Fruit fly (Drosophila melanogaster) whole organism, wandering third instar larva: ENCODE measurements around the gene Xpac.

ENCODE experiments used
- Abd-B ChIP-seq: fragments of >200 bp; optimal IDR thresholded peaks from 2 replicates; lab custom pipeline; 2017; ENCODE audit warnings: missing biosample characterization, missing genetic modification characterization
- CG32264 ChIP-seq: fragments of 200-800 bp; sonication (Bioruptor generic); optimal IDR thresholded peaks from 2 replicates; lab custom pipeline; 2016; ENCODE audit warnings: missing biosample characterization, missing genetic modification characterization
- CG9705 ChIP-seq: fragments of 200-800 bp; sonication (Bioruptor generic); optimal IDR thresholded peaks from 2 replicates; lab custom pipeline; 2018; ENCODE audit warnings: missing biosample characterization, mild to moderate bottlenecking, missing genetic modification characterization
- CrebA ChIP-seq: fragments of 200-800 bp; sonication (Bioruptor generic); optimal IDR thresholded peaks from 2 replicates; lab custom pipeline; 2016; ENCODE audit warnings: missing biosample characterization, mild to moderate bottlenecking, missing genetic modification characterization, borderline replicate concordance
- Dfd ChIP-seq: fragments of >200 bp; optimal IDR thresholded peaks from 2 replicates; lab custom pipeline; 2017; ENCODE audit warnings: missing biosample characterization, missing genetic modification characterization
- Dif ChIP-seq: fragments of 200-275, 200-300 bp; sonication (Bioruptor generic); optimal IDR thresholded peaks from 2 replicates; lab custom pipeline; 2018; ENCODE audit warnings: missing biosample characterization, missing genetic modification characterization; ENCODE audit not compliant: partially characterized antibody
- GATAd ChIP-seq: sonication (Bioruptor generic); optimal IDR thresholded peaks from 2 replicates; lab custom pipeline; 2016; ENCODE audit warnings: missing biosample characterization, missing genetic modification characterization
- HLH106 ChIP-seq: fragments of 200-800 bp; optimal IDR thresholded peaks from 3 replicates; lab custom pipeline; 2019; ENCODE audit warnings: missing biosample characterization, mild to moderate bottlenecking, missing genetic modification characterization, moderate library complexity
- Hnf4 ChIP-seq: fragments of 200-800 bp; sonication (Bioruptor generic); optimal IDR thresholded peaks from 2 replicates; lab custom pipeline; 2016; ENCODE audit warnings: missing biosample characterization, mild to moderate bottlenecking, missing genetic modification characterization
- Hr78 ChIP-seq: fragments of >200 bp; optimal IDR thresholded peaks from 2 replicates; lab custom pipeline; 2017; ENCODE audit warnings: missing biosample characterization, missing genetic modification characterization
- Hr83 ChIP-seq: fragments of 200-300 bp; sonication (Bioruptor generic); optimal IDR thresholded peaks from 2 replicates; lab custom pipeline; 2016; ENCODE audit warnings: missing biosample characterization, mild to moderate bottlenecking, missing genetic modification characterization, moderate library complexity; ENCODE audit not compliant: poor library complexity, severe bottlenecking
- Jra ChIP-seq: sonication (Bioruptor generic); optimal IDR thresholded peaks from 2 replicates; lab custom pipeline; 2016; ENCODE audit warnings: missing biosample characterization, missing genetic modification characterization
- Mio ChIP-seq: sonication (Bioruptor generic); optimal IDR thresholded peaks from 2 replicates; lab custom pipeline; 2016; ENCODE audit warnings: missing biosample characterization, missing genetic modification characterization
- Myc ChIP-seq: fragments of >200 bp; optimal IDR thresholded peaks from 2 replicates; lab custom pipeline; 2017
- N ChIP-seq: fragments of >200 bp; optimal IDR thresholded peaks from 2 replicates; lab custom pipeline; 2018; ENCODE audit warnings: missing biosample characterization, missing external identifiers, missing genetic modification characterization
- OdsH ChIP-seq: fragments of 200-800 bp; sonication (Bioruptor generic); optimal IDR thresholded peaks from 2 replicates; lab custom pipeline; 2016; ENCODE audit warnings: missing biosample characterization, mild to moderate bottlenecking, missing genetic modification characterization
- Rel ChIP-seq, 2 experiments: fragments of 200-800 bp; sonication (Bioruptor generic) in 1 of 2; optimal IDR thresholded peaks; 2 replicates in 1 of 2; 3 replicates in 1 of 2; lab custom pipeline; 2016 to 2019; ENCODE audit warnings: mild to moderate bottlenecking in 2 of 2, missing biosample characterization in 2 of 2, missing genetic modification characterization in 2 of 2, moderate library complexity in 1 of 2
- Sp1 ChIP-seq: fragments of 200-800 bp; sonication (Bioruptor generic); optimal IDR thresholded peaks from 3 replicates; lab custom pipeline; 2019; ENCODE audit warnings: missing biosample characterization, mild to moderate bottlenecking, missing genetic modification characterization, moderate library complexity
- Vsx2 ChIP-seq: fragments of 200-300, 225-300 bp; sonication (Bioruptor generic); optimal IDR thresholded peaks from 2 replicates; lab custom pipeline; 2018; ENCODE audit warnings: missing biosample characterization, missing genetic modification characterization; ENCODE audit not compliant: partially characterized antibody
- br ChIP-seq: fragments of 200-800 bp; sonication (Bioruptor generic); optimal IDR thresholded peaks from 2 replicates; lab custom pipeline; 2016; ENCODE audit warnings: missing biosample characterization, missing genetic modification characterization
- brk ChIP-seq: fragments of 200-800 bp; sonication (Bioruptor generic); optimal IDR thresholded peaks from 2 replicates; lab custom pipeline; 2016; ENCODE audit warnings: missing biosample characterization, mild to moderate bottlenecking, missing genetic modification characterization
- dl ChIP-seq, 2 experiments: fragments of 175-275, 200-275 bp in 1 of 2; fragments of 200-275 bp in 1 of 2; sonication (Bioruptor generic); optimal IDR thresholded peaks; lab custom pipeline; 2018; ENCODE audit warnings: mild to moderate bottlenecking in 2 of 2, missing biosample characterization in 2 of 2, missing genetic modification characterization in 2 of 2, moderate library complexity in 2 of 2; ENCODE audit not compliant: partially characterized antibody in 2 of 2, insufficient read depth in 1 of 2
- dmrt93B ChIP-seq: fragments of 200-800 bp; sonication (Bioruptor generic); optimal IDR thresholded peaks from 2 replicates; lab custom pipeline; 2018; ENCODE audit warnings: missing biosample characterization, mild to moderate bottlenecking, missing genetic modification characterization
- dsf ChIP-seq: sonication (Bioruptor generic); optimal IDR thresholded peaks from 2 replicates; lab custom pipeline; 2016; ENCODE audit warnings: missing biosample characterization, missing genetic modification characterization, borderline replicate concordance
- ey ChIP-seq: fragments of 200-800 bp; sonication (Bioruptor generic); optimal IDR thresholded peaks from 2 replicates; lab custom pipeline; 2016; ENCODE audit warnings: missing biosample characterization, missing genetic modification characterization
- foxo ChIP-seq, 2 experiments: fragments of 200-800 bp; sonication (Bioruptor generic); optimal IDR thresholded peaks; 2 replicates in 1 of 2; 3 replicates in 1 of 2; lab custom pipeline; 2016 to 2017; ENCODE audit warnings: missing biosample characterization in 2 of 2, missing genetic modification characterization in 2 of 2
- fru ChIP-seq: fragments of 200-800 bp; sonication (Bioruptor generic); optimal IDR thresholded peaks from 3 replicates; lab custom pipeline; 2016; ENCODE audit warnings: missing biosample characterization, mild to moderate bottlenecking, missing genetic modification characterization
- h ChIP-seq: fragments of 200-800 bp; sonication (Bioruptor generic); optimal IDR thresholded peaks from 3 replicates; lab custom pipeline; 2016; ENCODE audit warnings: missing biosample characterization, mild to moderate bottlenecking, missing genetic modification characterization
- jim ChIP-seq: fragments of 175-275, 200-325 bp; sonication (Bioruptor generic); optimal IDR thresholded peaks from 2 replicates; lab custom pipeline; 2016; ENCODE audit warnings: missing biosample characterization, mild to moderate bottlenecking, missing genetic modification characterization
- lola ChIP-seq: fragments of >200 bp; optimal IDR thresholded peaks from 2 replicates; lab custom pipeline; 2017; ENCODE audit warnings: missing biosample characterization, missing genetic modification characterization
- pan ChIP-seq: fragments of >200 bp; optimal IDR thresholded peaks from 2 replicates; lab custom pipeline; 2017
- psq ChIP-seq: fragments of 200-800 bp; sonication (Bioruptor generic); optimal IDR thresholded peaks from 3 replicates; lab custom pipeline; 2017; ENCODE audit warnings: missing biosample characterization, mild to moderate bottlenecking, missing genetic modification characterization, moderate library complexity
- rgr ChIP-seq: fragments of 200-800 bp; sonication (Bioruptor generic); optimal IDR thresholded peaks from 3 replicates; lab custom pipeline; 2016; ENCODE audit warnings: missing biosample characterization, mild to moderate bottlenecking, missing genetic modification characterization
- sage ChIP-seq: fragments of 200-800 bp; sonication (Bioruptor generic); optimal IDR thresholded peaks from 2 replicates; lab custom pipeline; 2016; ENCODE audit warnings: missing biosample characterization, mild to moderate bottlenecking, missing genetic modification characterization
- sv ChIP-seq: fragments of 200-800 bp; sonication (Bioruptor generic); optimal IDR thresholded peaks from 3 replicates; lab custom pipeline; 2016; ENCODE audit warnings: missing biosample characterization, missing genetic modification characterization
- tai ChIP-seq: sonication (Bioruptor generic); optimal IDR thresholded peaks from 2 replicates; lab custom pipeline; 2016; ENCODE audit warnings: missing biosample characterization, missing genetic modification characterization
- usp ChIP-seq: fragments of >200 bp; optimal IDR thresholded peaks from 2 replicates; lab custom pipeline; 2017; ENCODE audit warnings: missing biosample characterization, missing genetic modification characterization
- woc ChIP-seq: sonication (Bioruptor generic); optimal IDR thresholded peaks from 2 replicates; lab custom pipeline; 2016; ENCODE audit warnings: missing biosample characterization, mild to moderate bottlenecking, missing genetic modification characterization

The Xpac gene

dm6 chrX:4105830-4106233 is 1.8 kb upstream of the Xpac start, which contains the start of gene cib:
Gene cib (plus strand): TSS chrX:4106113.
- TF ChIP-seq Hr83 (GFP tag; lab: Kevin White, UChicago) (no peak), foxo (GFP tag; optimal IDR thresholded peaks at IDR 0.05; lab: Kevin White, UChicago) (peak in 1 of 2 experiments; percentile 64), fru (GFP tag; lab: Kevin White, UChicago) (peak; percentile 66), CG9705 (GFP tag; lab: Kevin White, UChicago) (peak; percentile 28), h (peak; percentile 28), Hr78 (GFP tag; lab: Kevin White, UChicago) (no peak), ey (GFP tag; lab: Kevin White, UChicago) (no peak), br (GFP tag; lab: Kevin White, UChicago) (peak; percentile 38), pan (lab: Kevin White, UChicago) (no peak), GATAd (GFP tag; lab: Kevin White, UChicago) (no peak), brk (no peak), dsf (GFP tag; lab: Kevin White, UChicago) (no peak), Myc (lab: Kevin White, UChicago) (peak; percentile 9), tai (GFP tag; lab: Kevin White, UChicago) (no peak), woc (GFP tag; lab: Kevin White, UChicago) (no peak), psq (GFP tag; lab: Kevin White, UChicago) (peak; percentile 4), Dfd (GFP tag; lab: Kevin White, UChicago) (no peak), usp (GFP tag; lab: Kevin White, UChicago) (no peak), OdsH (GFP tag; lab: Kevin White, UChicago) (peak; percentile 37), Mio (GFP tag; lab: Kevin White, UChicago) (no peak), Rel (GFP tag; optimal IDR thresholded peaks at IDR 0.05; lab: Kevin White, UChicago) (no peak), Rel (tag; optimal IDR thresholded peaks at IDR 0.05; lab: Kevin White, UChicago) (peak; percentile 74), HLH106 (tag; lab: Kevin White, UChicago) (peak; percentile 13), rgr (GFP tag; lab: Kevin White, UChicago) (peak; percentile 65), Hnf4 (no peak), Abd-B (GFP tag; lab: Kevin White, UChicago) (no peak), N (no peak), Sp1 (GFP tag; lab: Kevin White, UChicago) (peak; percentile 62), lola (GFP tag; lab: Kevin White, UChicago) (no peak), Vsx2 (GFP tag; lab: Kevin White, UChicago) (no peak), Jra (GFP tag; lab: Kevin White, UChicago) (peak; percentile 7), Dif (peak; percentile 36), CG32264 (no peak), CrebA (GFP tag; lab: Kevin White, UChicago) (no peak), dl (GFP tag; optimal IDR thresholded peaks at IDR 0.05; lab: Kevin White, UChicago; ENCODE audit: insufficient read depth in 1 of 2, partially characterized antibody in 2 of 2) (no peak), sage (GFP tag; lab: Kevin White, UChicago) (no peak), dmrt93B (GFP tag; lab: Kevin White, UChicago) (no peak), sv (no peak), jim (no peak)

dm6 chrX:4100824-4101368 is 3.1 kb downstream of the Xpac start, which contains the start of the genes Cmtr1 and CG15375:
Gene Cmtr1 (minus strand): TSS chrX:4101031.
Gene CG15375 (plus strand): TSS chrX:4101318.
- TF ChIP-seq tai (GFP tag; lab: Kevin White, UChicago): no peak
